Worm (Caenorhabditis elegans): ENCODE measurements around the gene pitr-3.
A peak's percentile ranks its signal among the peaks of the same experiment; 100 is the strongest.

The pitr-3 gene

DNA sequence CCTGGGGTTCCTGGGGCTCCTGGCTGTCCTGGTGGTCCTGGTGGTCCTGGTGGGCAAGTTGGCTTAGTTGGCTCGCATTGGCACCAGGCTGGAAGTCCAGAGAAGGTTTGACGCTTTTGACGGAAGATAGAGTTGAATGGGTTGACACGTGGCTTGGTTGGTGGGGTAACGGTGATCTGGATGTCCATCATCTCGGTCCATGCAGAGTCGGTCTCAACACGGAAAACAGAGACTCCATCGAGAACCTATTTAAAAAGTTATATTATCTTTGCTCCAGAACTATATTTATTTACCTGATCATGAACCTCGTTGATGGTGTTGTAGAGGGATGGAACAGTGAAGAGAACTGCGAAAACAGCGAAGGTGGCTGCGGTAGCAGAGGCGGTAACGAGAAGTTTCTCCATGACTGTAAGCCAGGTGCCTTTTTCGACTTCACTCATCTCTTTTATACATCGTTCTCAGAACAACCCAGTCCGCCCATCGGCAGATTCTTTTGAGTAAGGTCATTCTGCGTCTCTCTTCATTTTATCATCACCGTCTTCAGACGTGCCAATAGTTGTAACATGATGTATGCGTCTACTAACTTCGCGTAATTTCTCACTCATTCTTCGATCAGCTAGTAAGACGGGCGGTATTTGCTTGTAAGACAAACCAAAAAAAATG is 19.2 kb upstream of the pitr-3 start, which contains the start of gene col-144:
Gene col-144, minus strand, starts transcription at position 419 of the 663 bp plus-strand sequence.
- TF ChIP-seq lin-14 (GFP tag; optimal IDR thresholded peaks at IDR 0.05) (peak; percentile 68), ceh-88 (GFP tag; IDR thresholded peaks at IDR 0.05) (no peak), blmp-1 (tag; optimal IDR thresholded peaks at IDR 0.05) (peak; percentile 38), nhr-85 (tag) (peak; percentile 93), aly-2 (tag; optimal IDR thresholded peaks at IDR 0.05) (no peak), efl-1 (optimal IDR thresholded peaks at IDR 0.05) (no peak), efl-1 (GFP tag; optimal IDR thresholded peaks at IDR 0.05 in 1 of 2) (peak in 1 of 2 experiments; percentile 82), pax-3 (tag; optimal IDR thresholded peaks at IDR 0.05) (no peak), tlp-1 (tag; optimal IDR thresholded peaks at IDR 0.05) (no peak), nhr-11 (tag; optimal IDR thresholded peaks at IDR 0.05) (no peak), skn-1 (tag; optimal IDR thresholded peaks at IDR 0.05) (no peak), snu-23 (GFP tag; optimal IDR thresholded peaks at IDR 0.05) (peak; percentile 59), ama-1 (optimal IDR thresholded peaks at IDR 0.05) (peak; percentile 13), lin-35 (GFP tag; optimal IDR thresholded peaks at IDR 0.05) (peak in 1 of 2 experiments; percentile 26), nhr-71 (tag; optimal IDR thresholded peaks at IDR 0.05) (peak; percentile 55), nhr-20 (tag; optimal IDR thresholded peaks at IDR 0.05) (peak; percentile 64), lin-15B (tag; optimal IDR thresholded peaks at IDR 0.05) (no peak), nhr-19 (GFP tag; conservative IDR thresholded peaks at IDR 0.05) (peak; percentile 39; the same call in 1 of the 2 replicates), fos-1 (tag; optimal IDR thresholded peaks at IDR 0.05) (no peak), elt-3 (tag; optimal IDR thresholded peaks at IDR 0.05) (peak in 2 of 6 experiments; percentile 36 to 39)

- TF ChIP-seq nhr-85 (tag): peak; percentile 59
- peak; percentile 25 for TF ChIP-seq nhr-71 (tag; optimal IDR thresholded peaks at IDR 0.05)
- TF ChIP-seq nhr-90 (tag; optimal IDR thresholded peaks at IDR 0.05; ENCODE audit: poor library complexity): peak; percentile 7
- TF ChIP-seq aly-2 (tag; optimal IDR thresholded peaks at IDR 0.05): peak; percentile 60
Measured at ce11 chrV:9159146-9159717, 18.0 kb upstream of the pitr-3 start.

DNA sequence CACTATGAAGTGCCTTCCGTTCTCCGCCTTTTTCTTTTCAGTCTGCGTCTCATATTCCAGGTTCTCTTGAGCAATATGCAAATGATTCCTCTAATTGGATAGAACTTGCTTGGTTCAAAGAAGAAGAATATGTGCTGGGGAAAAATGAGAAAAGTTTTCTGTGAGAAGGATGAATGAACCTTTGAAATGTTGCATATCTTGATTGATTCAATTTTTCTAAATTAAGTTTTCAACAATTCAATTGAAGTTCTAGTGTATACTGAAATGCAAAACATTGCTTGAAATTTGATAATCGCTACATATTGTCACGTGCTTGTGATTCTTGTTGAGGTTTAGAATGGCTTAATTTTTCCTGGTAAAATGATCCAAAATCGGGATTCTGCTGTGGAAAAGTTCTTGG is 16.4 kb upstream of the pitr-3 start:
- TF ChIP-seq ztf-4 (tag; optimal IDR thresholded peaks at IDR 0.05) (no peak), lin-14 (GFP tag; optimal IDR thresholded peaks at IDR 0.05) (peak; percentile 39), ztf-11 (tag; optimal IDR thresholded peaks at IDR 0.05) (no peak), ceh-8 (GFP tag; optimal IDR thresholded peaks at IDR 0.05) (no peak), elt-2 (tag; optimal IDR thresholded peaks at IDR 0.05) (no peak), lin-13 (GFP tag; optimal IDR thresholded peaks at IDR 0.05) (no peak), irx-1 (tag; optimal IDR thresholded peaks at IDR 0.05) (no peak), nhr-71 (tag; optimal IDR thresholded peaks at IDR 0.05) (peak; percentile 36), lin-35 (GFP tag; optimal IDR thresholded peaks at IDR 0.05) (no peak), fkh-8 (tag; optimal IDR thresholded peaks at IDR 0.05) (peak; percentile 24), nhr-47 (tag; optimal IDR thresholded peaks at IDR 0.05) (peak; percentile 41), fkh-10 (GFP tag; optimal IDR thresholded peaks at IDR 0.05) (peak; percentile 96)

- no peak for TF ChIP-seq hlh-4 (tag; optimal IDR thresholded peaks at IDR 0.05)
- no peak for TF ChIP-seq unc-130 (tag; optimal IDR thresholded peaks at IDR 0.05)
- no peak for TF ChIP-seq fos-1 (tag; optimal IDR thresholded peaks at IDR 0.05)
- TF ChIP-seq ztf-11 (tag; optimal IDR thresholded peaks at IDR 0.05): no peak
- no peak for TF ChIP-seq ama-1 (optimal IDR thresholded peaks at IDR 0.05)
- no peak for TF ChIP-seq elt-3 (tag; optimal IDR thresholded peaks at IDR 0.05)
- TF ChIP-seq F16B12.6 (tag; optimal IDR thresholded peaks at IDR 0.05): no peak
- no peak for TF ChIP-seq C34B4.2 (tag; optimal IDR thresholded peaks at IDR 0.05)
- TF ChIP-seq ets-5 (GFP tag; IDR thresholded peaks at IDR 0.05): no peak
- no peak for TF ChIP-seq grh-1 (GFP tag; IDR thresholded peaks at IDR 0.05)
- TF ChIP-seq snpc-4 (tag; optimal IDR thresholded peaks at IDR 0.05): no peak
- TF ChIP-seq ceh-63 (GFP tag; optimal IDR thresholded peaks at IDR 0.05): no peak
- TF ChIP-seq nhr-71 (tag; optimal IDR thresholded peaks at IDR 0.05): no peak
- TF ChIP-seq dpl-1 (GFP tag; optimal IDR thresholded peaks at IDR 0.05): no peak
- TF ChIP-seq mdl-1 (tag; optimal IDR thresholded peaks at IDR 0.05): no peak
- TF ChIP-seq xbp-1 (tag; optimal IDR thresholded peaks at IDR 0.05): no peak
Measured at ce11 chrV:9156679-9157078, 15.5 kb upstream of the pitr-3 start, which contains the start of gene B0222.15. Gene B0222.15, minus strand, starts transcription at chrV:9156779.
